Fruit fly (Drosophila melanogaster) whole organism, wandering third instar larva: ENCODE data around the gene CG15740.

Experiments used
- CG32264 ChIP-seq: fragments of 200-800 bp; sonication (Bioruptor generic); optimal IDR thresholded peaks from 2 replicates; lab custom pipeline; 2016; ENCODE audit warnings: missing biosample characterization, missing genetic modification characterization
- Dfd ChIP-seq: fragments of >200 bp; optimal IDR thresholded peaks from 2 replicates; lab custom pipeline; 2017; ENCODE audit warnings: missing biosample characterization, missing genetic modification characterization
- Hnf4 ChIP-seq: fragments of 200-800 bp; sonication (Bioruptor generic); optimal IDR thresholded peaks from 2 replicates; lab custom pipeline; 2016; ENCODE audit warnings: missing biosample characterization, mild to moderate bottlenecking, missing genetic modification characterization
- Mio ChIP-seq: sonication (Bioruptor generic); optimal IDR thresholded peaks from 2 replicates; lab custom pipeline; 2016; ENCODE audit warnings: missing biosample characterization, missing genetic modification characterization
- OdsH ChIP-seq: fragments of 200-800 bp; sonication (Bioruptor generic); optimal IDR thresholded peaks from 2 replicates; lab custom pipeline; 2016; ENCODE audit warnings: missing biosample characterization, mild to moderate bottlenecking, missing genetic modification characterization
- Sp1 ChIP-seq: fragments of 200-800 bp; sonication (Bioruptor generic); optimal IDR thresholded peaks from 3 replicates; lab custom pipeline; 2019; ENCODE audit warnings: missing biosample characterization, mild to moderate bottlenecking, missing genetic modification characterization, moderate library complexity
- dmrt93B ChIP-seq: fragments of 200-800 bp; sonication (Bioruptor generic); optimal IDR thresholded peaks from 2 replicates; lab custom pipeline; 2018; ENCODE audit warnings: missing biosample characterization, mild to moderate bottlenecking, missing genetic modification characterization
- dsf ChIP-seq: sonication (Bioruptor generic); optimal IDR thresholded peaks from 2 replicates; lab custom pipeline; 2016; ENCODE audit warnings: missing biosample characterization, missing genetic modification characterization, borderline replicate concordance
- foxo ChIP-seq, 2 experiments: fragments of 200-800 bp; sonication (Bioruptor generic); optimal IDR thresholded peaks; 2 replicates in 1 of 2; 3 replicates in 1 of 2; lab custom pipeline; 2016 to 2017; ENCODE audit warnings: missing biosample characterization in 2 of 2, missing genetic modification characterization in 2 of 2
- h ChIP-seq: fragments of 200-800 bp; sonication (Bioruptor generic); optimal IDR thresholded peaks from 3 replicates; lab custom pipeline; 2016; ENCODE audit warnings: missing biosample characterization, mild to moderate bottlenecking, missing genetic modification characterization
- lola ChIP-seq: fragments of >200 bp; optimal IDR thresholded peaks from 2 replicates; lab custom pipeline; 2017; ENCODE audit warnings: missing biosample characterization, missing genetic modification characterization
- psq ChIP-seq: fragments of 200-800 bp; sonication (Bioruptor generic); optimal IDR thresholded peaks from 3 replicates; lab custom pipeline; 2017; ENCODE audit warnings: missing biosample characterization, mild to moderate bottlenecking, missing genetic modification characterization, moderate library complexity
- sv ChIP-seq: fragments of 200-800 bp; sonication (Bioruptor generic); optimal IDR thresholded peaks from 3 replicates; lab custom pipeline; 2016; ENCODE audit warnings: missing biosample characterization, missing genetic modification characterization

dm6 chrX:11856867-11857266, 11.0 kb upstream of the CG15740 start:
- TF ChIP-seq psq (no peak), lola (no peak), sv (GFP tag; lab: Kevin White, UChicago) (no peak), CG32264 (no peak), Hnf4 (GFP tag; lab: Kevin White, UChicago) (no peak), dmrt93B (GFP tag; lab: Kevin White, UChicago) (no peak), OdsH (no peak), Dfd (GFP tag; lab: Kevin White, UChicago) (no peak), h (no peak), Mio (GFP tag; lab: Kevin White, UChicago) (no peak), dsf (no peak), foxo (GFP tag; optimal IDR thresholded peaks at IDR 0.05; lab: Kevin White, UChicago) (no peak), Sp1 (GFP tag; lab: Kevin White, UChicago) (no peak)
